Fruit fly (Drosophila melanogaster) S2 (cell line): ENCODE measurements around the gene CG15317.

Source experiments
- CG8478 ChIP-seq: fragments of >200 bp; optimal IDR thresholded peaks from 2 replicates; lab custom pipeline; 2018
- CTCF ChIP-seq, 2 experiments: fragments of >200 bp; optimal IDR thresholded peaks; 2 replicates each; lab custom pipeline; 2018

Gene CG15317

dm6 chrX:9585359-9586002 is 29.1 kb upstream of the CG15317 start, which contains the start of gene Hex-A:
TSS of gene Hex-A (plus strand) at chrX:9585675.
- TF ChIP-seq CTCF (optimal IDR thresholded peaks at IDR 0.05; lab: Kevin White, UChicago) (no peak), CG8478 (lab: Kevin White, UChicago) (no peak)

- TF ChIP-seq CTCF (optimal IDR thresholded peaks at IDR 0.05; lab: Kevin White, UChicago) (no peak), CG8478 (lab: Kevin White, UChicago) (no peak)
Observed at dm6 chrX:9584948-9585315, 28.6 kb upstream of the CG15317 start.

dm6 chrX:9584104-9584947 is 28.0 kb upstream of the CG15317 start:
- no peak for TF ChIP-seq CTCF (optimal IDR thresholded peaks at IDR 0.05; lab: Kevin White, UChicago)
- TF ChIP-seq CG8478 (lab: Kevin White, UChicago) = no peak

- no peak for TF ChIP-seq CG8478 (lab: Kevin White, UChicago)
- no peak for TF ChIP-seq CTCF (optimal IDR thresholded peaks at IDR 0.05; lab: Kevin White, UChicago)
Observed at dm6 chrX:9583440-9584103, 27.2 kb upstream of the CG15317 start.

- TF ChIP-seq CG8478 (lab: Kevin White, UChicago) (no peak), CTCF (optimal IDR thresholded peaks at IDR 0.05; lab: Kevin White, UChicago) (no peak)
Observed at dm6 chrX:9582659-9583317, 26.4 kb upstream of the CG15317 start.

- TF ChIP-seq CTCF (optimal IDR thresholded peaks at IDR 0.05; lab: Kevin White, UChicago) = no peak
- no peak for TF ChIP-seq CG8478 (lab: Kevin White, UChicago)
Observed at dm6 chrX:9581869-9582268, 25.5 kb upstream of the CG15317 start.

dm6 chrX:9580544-9580943 is 24.2 kb upstream of the CG15317 start:
- TF ChIP-seq CG8478 (lab: Kevin White, UChicago) (no peak), CTCF (optimal IDR thresholded peaks at IDR 0.05; lab: Kevin White, UChicago) (no peak)

dm6 chrX:9579918-9580521 is 23.7 kb upstream of the CG15317 start, which contains the start of gene LPCAT:
TSS of gene LPCAT (minus strand) at chrX:9579987.
- TF ChIP-seq CTCF (optimal IDR thresholded peaks at IDR 0.05; lab: Kevin White, UChicago) = peak in 1 of 2 experiments; percentile 14
- TF ChIP-seq CG8478 (lab: Kevin White, UChicago) = no peak

dm6 chrX:9578696-9579509 is 22.6 kb upstream of the CG15317 start:
- TF ChIP-seq CG8478 (lab: Kevin White, UChicago) (no peak), CTCF (optimal IDR thresholded peaks at IDR 0.05; lab: Kevin White, UChicago) (no peak)

- TF ChIP-seq CG8478 (lab: Kevin White, UChicago) (no peak), CTCF (optimal IDR thresholded peaks at IDR 0.05; lab: Kevin White, UChicago) (no peak)
Observed at dm6 chrX:9578014-9578413, 21.7 kb upstream of the CG15317 start.

- TF ChIP-seq CG8478 (lab: Kevin White, UChicago) = no peak
- no peak for TF ChIP-seq CTCF (optimal IDR thresholded peaks at IDR 0.05; lab: Kevin White, UChicago)
Observed at dm6 chrX:9577338-9577644, 20.9 kb upstream of the CG15317 start.

dm6 chrX:9576504-9577337 is 20.4 kb upstream of the CG15317 start:
- TF ChIP-seq CTCF (optimal IDR thresholded peaks at IDR 0.05; lab: Kevin White, UChicago) (no peak), CG8478 (lab: Kevin White, UChicago) (no peak)

- no peak for TF ChIP-seq CTCF (optimal IDR thresholded peaks at IDR 0.05; lab: Kevin White, UChicago)
- no peak for TF ChIP-seq CG8478 (lab: Kevin White, UChicago)
Observed at dm6 chrX:9576147-9576503, 19.8 kb upstream of the CG15317 start, which contains the start of gene CG42395. TSS of gene CG42395 (minus strand) at chrX:9576247.
